ENCODE assay signal across 1 fruit fly cellular context in the genomic region with DNA sequence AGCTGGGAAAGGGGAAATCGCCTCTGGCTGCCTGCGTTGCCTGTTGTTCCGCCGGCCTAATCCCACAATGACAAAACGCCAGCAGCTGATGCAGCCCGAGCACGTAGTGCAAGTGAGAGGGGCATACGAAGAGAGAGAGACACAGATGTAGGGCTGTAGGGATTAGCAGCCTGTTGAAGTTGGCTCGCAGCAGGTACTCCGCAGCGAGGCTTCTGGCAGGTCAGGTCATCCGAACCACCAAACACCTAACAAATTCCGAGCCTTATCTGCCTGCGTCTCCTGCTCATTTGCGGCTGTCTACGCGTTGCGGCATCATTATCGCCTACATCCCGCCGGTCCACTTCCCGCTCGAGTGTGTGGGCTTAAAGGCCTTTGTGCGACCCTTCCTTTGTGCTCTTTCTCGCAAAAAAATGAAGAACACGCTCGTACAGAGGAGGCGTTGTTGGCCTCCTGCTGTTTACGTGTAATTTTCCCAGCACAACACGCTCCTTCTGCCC.
TF ChIP-seq lines count a peak whose summit lies in the region.

No protein-coding gene starts in this region.

TF ChIP-seq in whole organism, embryonic, 481 proteins besides CTCF, POLR2A, EP300 and RAD21 (continued from another document and continues in another):
- TF ChIP-seq Dip3 (GFP tag; optimal IDR thresholded peaks at IDR 0.05; lab: Kevin White, UChicago) (no peak), CG12104 (GFP tag; optimal IDR thresholded peaks at IDR 0.05; lab: Kevin White, UChicago) (no peak), ken (GFP tag; IDR thresholded peaks at IDR 0.05; lab: Robert Waterston, UW) (no peak), lab (GFP tag; optimal IDR thresholded peaks at IDR 0.05; lab: Kevin White, UChicago) (no peak), CG10366 (GFP tag; IDR thresholded peaks at IDR 0.05; lab: Robert Waterston, UW) (no peak), Bteb2 (GFP tag; optimal IDR thresholded peaks at IDR 0.05; lab: Kevin White, UChicago) (no peak), CG18476 (GFP tag; optimal IDR thresholded peaks at IDR 0.05; lab: Kevin White, UChicago) (no peak), cg (GFP tag; optimal IDR thresholded peaks at IDR 0.05; lab: Kevin White, UChicago) (no peak), Eip74EF (GFP tag; optimal IDR thresholded peaks at IDR 0.05; lab: Kevin White, UChicago) (no peak), tup (GFP tag; optimal IDR thresholded peaks at IDR 0.05; lab: Kevin White, UChicago) (no peak), CG43689 (GFP tag; IDR thresholded peaks at IDR 0.05; lab: Robert Waterston, UW) (no peak), CG1233 (GFP tag; optimal IDR thresholded peaks at IDR 0.05; lab: Kevin White, UChicago) (no peak), CG6813 (GFP tag; optimal IDR thresholded peaks at IDR 0.05; lab: Kevin White, UChicago) (no peak), Poxn (GFP tag; IDR thresholded peaks at IDR 0.05; lab: Robert Waterston, UW) (no peak), NC2α (GFP tag; optimal IDR thresholded peaks at IDR 0.05; lab: Kevin White, UChicago) (no peak), Oaz (GFP tag; IDR thresholded peaks at IDR 0.05; lab: Robert Waterston, UW) (no peak), vnd (GFP tag; IDR thresholded peaks at IDR 0.05; lab: Robert Waterston, UW; ENCODE audit: partially characterized antibody) (no peak), CG12659 (GFP tag; optimal IDR thresholded peaks at IDR 0.05; lab: Kevin White, UChicago) (no peak), trem (tag; optimal IDR thresholded peaks at IDR 0.05; lab: Kevin White, UChicago) (no peak), Dek (tag; optimal IDR thresholded peaks at IDR 0.05; lab: Kevin White, UChicago) (no peak), TFAM (GFP tag; optimal IDR thresholded peaks at IDR 0.05; lab: Kevin White, UChicago) (no peak), CG10431 (GFP tag; optimal IDR thresholded peaks at IDR 0.05; lab: Kevin White, UChicago) (no peak), pan (optimal IDR thresholded peaks at IDR 0.05; lab: Kevin White, UChicago) (no peak), pan (GFP tag; optimal IDR thresholded peaks at IDR 0.05 in 1 of 2, IDR thresholded peaks at IDR 0.05 in 1 of 2) (no peak), inv (GFP tag; IDR thresholded peaks at IDR 0.05; lab: Robert Waterston, UW; ENCODE audit: partially characterized antibody) (no peak), CG4707 (GFP tag; optimal IDR thresholded peaks at IDR 0.05; lab: Kevin White, UChicago) (no peak), ara (GFP tag; IDR thresholded peaks at IDR 0.05; lab: Robert Waterston, UW) (no peak), CG11398 (GFP tag; optimal IDR thresholded peaks at IDR 0.05; lab: Kevin White, UChicago) (no peak), chm (GFP tag; IDR thresholded peaks at IDR 0.05; lab: Robert Waterston, UW) (peak; percentile 37; the same call in 1 of the 2 replicates), CG14667 (GFP tag; IDR thresholded peaks at IDR 0.05; lab: Robert Waterston, UW) (no peak), Blimp-1 (GFP tag; optimal IDR thresholded peaks at IDR 0.05; lab: Kevin White, UChicago) (no peak), pfk (GFP tag; optimal IDR thresholded peaks at IDR 0.05; lab: Kevin White, UChicago) (no peak), Chrac-16 (GFP tag; optimal IDR thresholded peaks at IDR 0.05; lab: Kevin White, UChicago) (no peak), Lim3 (GFP tag; IDR thresholded peaks at IDR 0.05; lab: Robert Waterston, UW) (no peak), Doc2 (GFP tag; IDR thresholded peaks at IDR 0.05; lab: Robert Waterston, UW) (no peak), CG1603 (tag; optimal IDR thresholded peaks at IDR 0.05; lab: Kevin White, UChicago) (no peak), CG9437 (GFP tag; optimal IDR thresholded peaks at IDR 0.05; lab: Kevin White, UChicago) (no peak), Dbx (GFP tag; IDR thresholded peaks at IDR 0.05; lab: Robert Waterston, UW) (no peak), CG14860 (GFP tag; IDR thresholded peaks at IDR 0.05; lab: Robert Waterston, UW; ENCODE audit: partially characterized antibody) (no peak), p53 (GFP tag; optimal IDR thresholded peaks at IDR 0.05; lab: Kevin White, UChicago) (no peak), stwl (tag; optimal IDR thresholded peaks at IDR 0.05; lab: Kevin White, UChicago) (no peak), kah (GFP tag; optimal IDR thresholded peaks at IDR 0.05; lab: Kevin White, UChicago) (peak; percentile 18), CG13123 (GFP tag; optimal IDR thresholded peaks at IDR 0.05; lab: Kevin White, UChicago) (no peak), CG11723 (GFP tag; optimal IDR thresholded peaks at IDR 0.05; lab: Kevin White, UChicago) (no peak), slou (GFP tag; optimal IDR thresholded peaks at IDR 0.05; lab: Kevin White, UChicago) (no peak), dm (GFP tag; optimal IDR thresholded peaks at IDR 0.05; lab: Kevin White, UChicago) (no peak), wdn (GFP tag; IDR thresholded peaks at IDR 0.05; lab: Robert Waterston, UW) (no peak), abd-A (tag; optimal IDR thresholded peaks at IDR 0.05; lab: Kevin White, UChicago) (no peak), CG8089 (GFP tag; optimal IDR thresholded peaks at IDR 0.05; lab: Kevin White, UChicago) (no peak), ac (GFP tag; optimal IDR thresholded peaks at IDR 0.05; lab: Kevin White, UChicago) (peak; percentile 82), CG4424 (GFP tag; optimal IDR thresholded peaks at IDR 0.05; lab: Kevin White, UChicago) (no peak), crp (GFP tag; optimal IDR thresholded peaks at IDR 0.05; lab: Kevin White, UChicago) (peak in 1 of 2 experiments; percentile 24), CG7271 (tag; optimal IDR thresholded peaks at IDR 0.05; lab: Kevin White, UChicago) (no peak), klu (GFP tag; IDR thresholded peaks at IDR 0.05; lab: Robert Waterston, UW) (no peak), CG3407 (GFP tag; optimal IDR thresholded peaks at IDR 0.05; lab: Kevin White, UChicago) (no peak), Asciz (GFP tag; optimal IDR thresholded peaks at IDR 0.05; lab: Kevin White, UChicago) (no peak), fd64A (GFP tag; optimal IDR thresholded peaks at IDR 0.05; lab: Kevin White, UChicago) (no peak), E2f2 (GFP tag; IDR thresholded peaks at IDR 0.05; lab: Robert Waterston, UW) (no peak), shn (GFP tag; optimal IDR thresholded peaks at IDR 0.05; lab: Kevin White, UChicago) (no peak), tin (GFP tag; optimal IDR thresholded peaks at IDR 0.05; lab: Kevin White, UChicago) (no peak), maf-S (GFP tag; optimal IDR thresholded peaks at IDR 0.05; lab: Kevin White, UChicago) (no peak), sens (GFP tag; lab: Kevin White, UChicago) (no peak), Hand (GFP tag; optimal IDR thresholded peaks at IDR 0.05; lab: Kevin White, UChicago) (no peak), CG18599 (GFP tag; optimal IDR thresholded peaks at IDR 0.05; lab: Kevin White, UChicago) (no peak), prd (optimal IDR thresholded peaks at IDR 0.05; lab: Kevin White, UChicago) (no peak), prd (GFP tag; IDR thresholded peaks at IDR 0.05; lab: Robert Waterston, UW) (peak; percentile 36; the same call in 1 of the 3 replicates), H15 (GFP tag; IDR thresholded peaks at IDR 0.05; lab: Robert Waterston, UW) (no peak), cas (GFP tag; IDR thresholded peaks at IDR 0.05; lab: Robert Waterston, UW) (no peak), CG34224 (GFP tag; IDR thresholded peaks at IDR 0.05; lab: Robert Waterston, UW; ENCODE audit: partially characterized antibody) (no peak), Adf1 (GFP tag; IDR thresholded peaks at IDR 0.05; lab: Robert Waterston, UW) (no peak), CG16863 (GFP tag; optimal IDR thresholded peaks at IDR 0.05; lab: Kevin White, UChicago) (no peak), Ptx1 (GFP tag; IDR thresholded peaks at IDR 0.05; lab: Robert Waterston, UW) (no peak), HHEX (GFP tag; optimal IDR thresholded peaks at IDR 0.05; lab: Kevin White, UChicago) (no peak), CG17912 (GFP tag; optimal IDR thresholded peaks at IDR 0.05; lab: Kevin White, UChicago) (no peak), Myb (GFP tag; optimal IDR thresholded peaks at IDR 0.05; lab: Kevin White, UChicago) (no peak), CG16813 (GFP tag; IDR thresholded peaks at IDR 0.05; lab: Robert Waterston, UW; ENCODE audit: partially characterized antibody) (no peak), oc (tag; optimal IDR thresholded peaks at IDR 0.05; lab: Kevin White, UChicago) (peak; percentile 93), CG33213 (GFP tag; optimal IDR thresholded peaks at IDR 0.05; lab: Kevin White, UChicago) (no peak), Meics (GFP tag; optimal IDR thresholded peaks at IDR 0.05; lab: Kevin White, UChicago) (no peak), zen (tag; optimal IDR thresholded peaks at IDR 0.05; lab: Kevin White, UChicago) (peak; percentile 98), ERR (GFP tag; optimal IDR thresholded peaks at IDR 0.05; lab: Kevin White, UChicago) (no peak), Ssrp (tag; optimal IDR thresholded peaks at IDR 0.05; lab: Kevin White, UChicago) (no peak), pzg (GFP tag; optimal IDR thresholded peaks at IDR 0.05; lab: Kevin White, UChicago) (no peak), Mad (GFP tag; optimal IDR thresholded peaks at IDR 0.05; lab: Kevin White, UChicago) (no peak), Lpt (GFP tag; optimal IDR thresholded peaks at IDR 0.05; lab: Kevin White, UChicago) (no peak), Rfx (GFP tag; IDR thresholded peaks at IDR 0.05; lab: Robert Waterston, UW) (no peak), Med (GFP tag; lab: Kevin White, UChicago) (peak; percentile 48), Antp (GFP tag; optimal IDR thresholded peaks at IDR 0.05; lab: Kevin White, UChicago) (no peak), Hsf (GFP tag; optimal IDR thresholded peaks at IDR 0.05; lab: Kevin White, UChicago) (no peak), sob (GFP tag; IDR thresholded peaks at IDR 0.05; lab: Robert Waterston, UW) (no peak), tna (GFP tag; IDR thresholded peaks at IDR 0.05; lab: Robert Waterston, UW; ENCODE audit: partially characterized antibody) (no peak), amos (GFP tag; IDR thresholded peaks at IDR 0.05; lab: Robert Waterston, UW; ENCODE audit: partially characterized antibody) (peak; percentile 23; the same call in 1 of the 2 replicates), CG13424 (tag; optimal IDR thresholded peaks at IDR 0.05; lab: Kevin White, UChicago) (no peak), CG9609 (GFP tag; optimal IDR thresholded peaks at IDR 0.05; lab: Kevin White, UChicago) (no peak), fru (optimal IDR thresholded peaks at IDR 0.05; lab: Kevin White, UChicago) (no peak), eyg (GFP tag; optimal IDR thresholded peaks at IDR 0.05; lab: Kevin White, UChicago) (no peak), Hmr (GFP tag; optimal IDR thresholded peaks at IDR 0.05; lab: Kevin White, UChicago) (no peak), Dad (GFP tag; optimal IDR thresholded peaks at IDR 0.05; lab: Kevin White, UChicago) (no peak), emc (GFP tag; optimal IDR thresholded peaks at IDR 0.05; lab: Kevin White, UChicago) (no peak), ash1 (GFP tag; optimal IDR thresholded peaks at IDR 0.05; lab: Kevin White, UChicago) (no peak), Ets65A (GFP tag; lab: Kevin White, UChicago) (peak; percentile 49), grau (tag; optimal IDR thresholded peaks at IDR 0.05; lab: Kevin White, UChicago) (no peak), chif (GFP tag; optimal IDR thresholded peaks at IDR 0.05; lab: Kevin White, UChicago) (no peak), fd102C (GFP tag; optimal IDR thresholded peaks at IDR 0.05; lab: Kevin White, UChicago) (no peak), kni (GFP tag; optimal IDR thresholded peaks at IDR 0.05; lab: Kevin White, UChicago) (peak; percentile 96), dimm (GFP tag; IDR thresholded peaks at IDR 0.05; lab: Robert Waterston, UW) (no peak), ham (GFP tag; IDR thresholded peaks at IDR 0.05; lab: Robert Waterston, UW) (no peak), slbo (GFP tag; IDR thresholded peaks at IDR 0.05; lab: Robert Waterston, UW) (no peak), CG32772 (GFP tag; IDR thresholded peaks at IDR 0.05; lab: Robert Waterston, UW) (no peak), CG2199 (GFP tag; IDR thresholded peaks at IDR 0.05; lab: Robert Waterston, UW) (peak; percentile 37; the same call in 1 of the 3 replicates), twi (tag; optimal IDR thresholded peaks at IDR 0.05; lab: Kevin White, UChicago) (peak; percentile 83), unpg (GFP tag; optimal IDR thresholded peaks at IDR 0.05; lab: Kevin White, UChicago) (no peak), CG7839 (tag; optimal IDR thresholded peaks at IDR 0.05; lab: Kevin White, UChicago) (no peak), sqz (GFP tag; optimal IDR thresholded peaks at IDR 0.05; lab: Kevin White, UChicago) (no peak), CHES-1-like (GFP tag; optimal IDR thresholded peaks at IDR 0.05; lab: Kevin White, UChicago) (no peak), CG11093 (GFP tag; IDR thresholded peaks at IDR 0.05; lab: Robert Waterston, UW) (no peak), esg (GFP tag; conservative IDR thresholded peaks at IDR 0.05; lab: Robert Waterston, UW) (no peak), gfzf (GFP tag; optimal IDR thresholded peaks at IDR 0.05; lab: Kevin White, UChicago) (no peak), Rx (GFP tag; IDR thresholded peaks at IDR 0.05; lab: Robert Waterston, UW) (no peak), btn (GFP tag; optimal IDR thresholded peaks at IDR 0.05; lab: Kevin White, UChicago) (no peak), CG5180 (GFP tag; optimal IDR thresholded peaks at IDR 0.05; lab: Kevin White, UChicago) (no peak), usp (GFP tag; optimal IDR thresholded peaks at IDR 0.05; lab: Kevin White, UChicago) (no peak), Hmx (GFP tag; optimal IDR thresholded peaks at IDR 0.05; lab: Kevin White, UChicago) (no peak), CG9932 (GFP tag; IDR thresholded peaks at IDR 0.05; lab: Robert Waterston, UW) (no peak), Nf-YA (GFP tag; IDR thresholded peaks at IDR 0.05; lab: Robert Waterston, UW) (no peak), NC2β (GFP tag; optimal IDR thresholded peaks at IDR 0.05; lab: Kevin White, UChicago) (no peak), CG12942 (GFP tag; optimal IDR thresholded peaks at IDR 0.05; lab: Kevin White, UChicago) (no peak), CG8388 (GFP tag; optimal IDR thresholded peaks at IDR 0.05; lab: Kevin White, UChicago) (no peak), CG3847 (GFP tag; IDR thresholded peaks at IDR 0.05; lab: Robert Waterston, UW) (no peak), chn (GFP tag; optimal IDR thresholded peaks at IDR 0.05; lab: Kevin White, UChicago) (no peak), CG15696 (tag; optimal IDR thresholded peaks at IDR 0.05; lab: Kevin White, UChicago) (no peak), sug (tag; optimal IDR thresholded peaks at IDR 0.05; lab: Kevin White, UChicago) (no peak), Tbp (GFP tag; optimal IDR thresholded peaks at IDR 0.05; lab: Kevin White, UChicago) (no peak), CG34422 (GFP tag; IDR thresholded peaks at IDR 0.05; lab: Robert Waterston, UW) (no peak), croc (GFP tag; conservative IDR thresholded peaks at IDR 0.05; lab: Robert Waterston, UW) (no peak)
